Fruit fly (Drosophila melanogaster) whole organism, pupa: Measurements from ENCODE around the gene CG18764.

ENCODE experiments used
- CG12605 ChIP-seq: fragments of 200-800 bp; sonication (Bioruptor generic); IDR thresholded peaks from 2 replicates; pipeline ENCODE4 v1.3.6; 2022; ENCODE audit warnings: missing biosample characterization, missing genetic modification characterization
- CG14655 ChIP-seq: fragments of 200-800 bp; sonication (Bioruptor generic); optimal IDR thresholded peaks from 3 replicates; lab custom pipeline; 2017; ENCODE audit warnings: mild to moderate bottlenecking, missing biosample characterization, missing genetic modification reagents, missing genetic modification characterization
- CG15710 ChIP-seq: fragments of 200-800 bp; sonication (Bioruptor generic); optimal IDR thresholded peaks from 2 replicates; lab custom pipeline; 2018; ENCODE audit warnings: missing biosample characterization, mild to moderate bottlenecking, missing genetic modification characterization, moderate library complexity
- CG4496 ChIP-seq: fragments of 200-800 bp; sonication (Bioruptor generic); IDR thresholded peaks from 3 replicates; pipeline ENCODE4 v1.3.6; 2022; ENCODE audit warnings: missing biosample characterization, missing genetic modification characterization
- CG8159 ChIP-seq: fragments of 200-800 bp; sonication (Bioruptor generic); optimal IDR thresholded peaks from 3 replicates; lab custom pipeline; 2018; ENCODE audit warnings: missing biosample characterization, mild to moderate bottlenecking, missing genetic modification characterization, moderate library complexity
- EcR ChIP-seq: fragments of 200-800 bp; sonication (Bioruptor generic); optimal IDR thresholded peaks from 3 replicates; lab custom pipeline; 2019; ENCODE audit warnings: missing biosample characterization, missing genetic modification characterization, mild to moderate bottlenecking, moderate library complexity, missing genetic modification reagents
- Pif1A ChIP-seq: fragments of 200-800 bp; sonication (Bioruptor generic); optimal IDR thresholded peaks from 3 replicates; lab custom pipeline; 2016; ENCODE audit warnings: missing biosample characterization, missing genetic modification characterization

- no peak for TF ChIP-seq CG12605 (GFP tag; lab: Robert Waterston, UW)
- peak; percentile 32 for TF ChIP-seq EcR (GFP tag; lab: Kevin White, UChicago)
- no peak for TF ChIP-seq CG14655 (GFP tag; lab: Kevin White, UChicago)
- no peak for TF ChIP-seq CG15710 (tag; lab: Kevin White, UChicago)
- TF ChIP-seq CG4496 (GFP tag; lab: Robert Waterston, UW): no peak
- no peak for TF ChIP-seq Pif1A (GFP tag; lab: Kevin White, UChicago)
- TF ChIP-seq CG8159 (tag; lab: Kevin White, UChicago): no peak
Observed at dm6 chr3R:11589764-11590358, 36.8 kb upstream of the CG18764 start, which contains the start of gene CG6791.
